Fruit fly (Drosophila melanogaster) whole organism, prepupa: ENCODE data around the gene CG6709.

Experiments
- Blimp-1 ChIP-seq: fragments of 200-800 bp; sonication (Bioruptor generic); optimal IDR thresholded peaks from 3 replicates; lab custom pipeline; 2017; ENCODE audit warnings: missing biosample characterization, missing genetic modification characterization, mild to moderate bottlenecking, moderate library complexity, missing genetic modification reagents
- CG10631 ChIP-seq: fragments of 200-800 bp; sonication (Bioruptor generic); optimal IDR thresholded peaks from 2 replicates; lab custom pipeline; 2016; ENCODE audit warnings: missing biosample characterization, missing genetic modification characterization
- CG11294 ChIP-seq: fragments of 200-800 bp; sonication (Bioruptor generic); IDR thresholded peaks from 2 replicates; pipeline ENCODE4 v1.3.6; 2022; ENCODE audit warnings: missing biosample characterization, missing genetic modification characterization
- CG11902 ChIP-seq: fragments of 200-800 bp; sonication (Bioruptor generic); optimal IDR thresholded peaks from 3 replicates; lab custom pipeline; 2016; ENCODE audit warnings: missing biosample characterization, missing genetic modification characterization
- CG1621 ChIP-seq: fragments of 200-800 bp; sonication (Bioruptor generic); optimal IDR thresholded peaks from 3 replicates; lab custom pipeline; 2018; ENCODE audit warnings: missing biosample characterization, mild to moderate bottlenecking, missing genetic modification characterization
- CG16779 ChIP-seq: fragments of 200-800 bp; sonication (Bioruptor generic); optimal IDR thresholded peaks from 3 replicates; lab custom pipeline; 2017; ENCODE audit warnings: missing biosample characterization, mild to moderate bottlenecking, missing genetic modification characterization
- CG3032 ChIP-seq: fragments of 200-800 bp; optimal IDR thresholded peaks from 2 replicates; lab custom pipeline; 2019; ENCODE audit warnings: missing biosample characterization, mild to moderate bottlenecking, missing genetic modification characterization, moderate library complexity
- CG34406 ChIP-seq: fragments of 200-800 bp; sonication (Bioruptor generic); optimal IDR thresholded peaks from 3 replicates; lab custom pipeline; 2016; ENCODE audit warnings: missing biosample characterization, missing genetic modification characterization
- CG3919 ChIP-seq: fragments of 200-800 bp; sonication (Bioruptor generic); optimal IDR thresholded peaks from 3 replicates; lab custom pipeline; 2016; ENCODE audit warnings: missing biosample characterization, missing genetic modification characterization
- CG6163 ChIP-seq: fragments of 200-800 bp; sonication (Bioruptor generic); IDR thresholded peaks from 3 replicates; pipeline ENCODE4 v1.3.6; 2022; ENCODE audit warnings: missing biosample characterization, missing genetic modification characterization
- CG6276 ChIP-seq: fragments of 200-800 bp; sonication (Bioruptor generic); optimal IDR thresholded peaks from 2 replicates; lab custom pipeline; 2017; ENCODE audit warnings: missing biosample characterization, mild to moderate bottlenecking, missing genetic modification characterization
- CG6808 ChIP-seq: fragments of 200-800 bp; sonication (Bioruptor generic); optimal IDR thresholded peaks from 3 replicates; lab custom pipeline; 2017; ENCODE audit warnings: missing biosample characterization, missing genetic modification characterization, mild to moderate bottlenecking, moderate library complexity, missing genetic modification reagents
- CG6854 ChIP-seq: fragments of 200-800 bp; sonication (Bioruptor generic); optimal IDR thresholded peaks from 2 replicates; lab custom pipeline; 2017; ENCODE audit warnings: missing biosample characterization, mild to moderate bottlenecking, missing genetic modification characterization
- CG7368 ChIP-seq: fragments of 200-800 bp; sonication (Bioruptor generic); optimal IDR thresholded peaks from 3 replicates; lab custom pipeline; 2016; ENCODE audit warnings: missing biosample characterization, missing genetic modification characterization
- CG8119 ChIP-seq: fragments of 200-800 bp; sonication (Bioruptor generic); IDR thresholded peaks from 3 replicates; pipeline ENCODE4 v1.3.6; 2022; ENCODE audit warnings: missing biosample characterization, missing genetic modification characterization
- CG8632 ChIP-seq: fragments of 200-800 bp; sonication (Bioruptor generic); optimal IDR thresholded peaks from 3 replicates; lab custom pipeline; 2016; ENCODE audit warnings: missing biosample characterization, missing genetic modification characterization
- CG9139 ChIP-seq: fragments of 200-800 bp; sonication (Bioruptor generic); optimal IDR thresholded peaks from 3 replicates; lab custom pipeline; 2017; ENCODE audit warnings: missing biosample characterization, mild to moderate bottlenecking, missing genetic modification characterization
- Eip75B ChIP-seq: fragments of 200-800 bp; sonication (Bioruptor generic); optimal IDR thresholded peaks from 3 replicates; lab custom pipeline; 2016; ENCODE audit warnings: missing biosample characterization, missing genetic modification characterization
- Eip78C ChIP-seq: fragments of 200-800 bp; sonication (Bioruptor generic); peaks from one replicate; lab custom pipeline; 2016; ENCODE audit warnings: missing biosample characterization, missing genetic modification characterization
- Ets21C ChIP-seq: fragments of 200-800 bp; sonication (Bioruptor generic); optimal IDR thresholded peaks from 3 replicates; lab custom pipeline; 2016; ENCODE audit warnings: missing biosample characterization, missing genetic modification characterization
- Ets96B ChIP-seq: fragments of 200-800 bp; optimal IDR thresholded peaks from 2 replicates; lab custom pipeline; 2019; ENCODE audit warnings: missing biosample characterization, mild to moderate bottlenecking, missing genetic modification characterization, moderate library complexity
- Hr38 ChIP-seq: sonication (Bioruptor generic); optimal IDR thresholded peaks from 2 replicates; lab custom pipeline; 2016; ENCODE audit warnings: missing biosample characterization, missing genetic modification characterization
- Met ChIP-seq: fragments of 200-800 bp; sonication (Bioruptor generic); optimal IDR thresholded peaks from 3 replicates; lab custom pipeline; 2016; ENCODE audit warnings: missing biosample characterization, missing genetic modification characterization
- OdsH ChIP-seq: fragments of 200-800 bp; sonication (Bioruptor generic); optimal IDR thresholded peaks from 3 replicates; lab custom pipeline; 2016; ENCODE audit warnings: missing biosample characterization, missing genetic modification characterization
- Sox102F ChIP-seq: fragments of 200-800 bp; sonication (Bioruptor generic); optimal IDR thresholded peaks from 2 replicates; lab custom pipeline; 2016; ENCODE audit warnings: missing biosample characterization, mild to moderate bottlenecking, missing genetic modification characterization
- Sox14 ChIP-seq: fragments of 200-800 bp; sonication (Bioruptor generic); optimal IDR thresholded peaks from 3 replicates; lab custom pipeline; 2016; ENCODE audit warnings: missing biosample characterization, missing genetic modification characterization
- Sox15 ChIP-seq: fragments of 200-800 bp; sonication (Bioruptor generic); optimal IDR thresholded peaks from 3 replicates; lab custom pipeline; 2016; ENCODE audit warnings: missing biosample characterization, missing genetic modification characterization
- achi ChIP-seq: fragments of 200-800 bp; sonication (Bioruptor generic); optimal IDR thresholded peaks from 3 replicates; lab custom pipeline; 2016; ENCODE audit warnings: missing biosample characterization, missing genetic modification characterization
- acj6 ChIP-seq: fragments of 200-800 bp; sonication (Bioruptor generic); optimal IDR thresholded peaks from 3 replicates; lab custom pipeline; 2016; ENCODE audit warnings: missing biosample characterization, missing genetic modification characterization
- dsx ChIP-seq: fragments of 200-800 bp; optimal IDR thresholded peaks from 3 replicates; lab custom pipeline; 2019; ENCODE audit warnings: missing biosample characterization, mild to moderate bottlenecking, missing genetic modification characterization, moderate library complexity; ENCODE audit not compliant: poor library complexity, severe bottlenecking
- esn ChIP-seq: fragments of 200-800 bp; sonication (Bioruptor generic); optimal IDR thresholded peaks from 2 replicates; lab custom pipeline; 2016; ENCODE audit warnings: missing biosample characterization, mild to moderate bottlenecking, missing genetic modification characterization, moderate library complexity
- fd59A ChIP-seq: fragments of 200-800 bp; sonication (Bioruptor generic); optimal IDR thresholded peaks from 2 replicates; lab custom pipeline; 2017; ENCODE audit warnings: missing biosample characterization, mild to moderate bottlenecking, missing genetic modification characterization, missing genetic modification reagents
- fkh ChIP-seq: fragments of 200-800 bp; sonication (Bioruptor generic); optimal IDR thresholded peaks from 3 replicates; lab custom pipeline; 2017; ENCODE audit warnings: missing biosample characterization, mild to moderate bottlenecking, missing genetic modification characterization, moderate library complexity
- net ChIP-seq: fragments of 200-800 bp; sonication (Bioruptor generic); optimal IDR thresholded peaks from 3 replicates; lab custom pipeline; 2016; ENCODE audit warnings: missing biosample characterization, missing genetic modification characterization
- pdm3 ChIP-seq: fragments of 200-800 bp; sonication (Bioruptor generic); optimal IDR thresholded peaks from 3 replicates; lab custom pipeline; 2016; ENCODE audit warnings: missing biosample characterization, missing genetic modification characterization
- salr ChIP-seq, 2 experiments: fragments of 200-800 bp; sonication (Bioruptor generic); optimal IDR thresholded peaks; 3 replicates each; lab custom pipeline; 2016 to 2018; ENCODE audit warnings: missing biosample characterization in 2 of 2, missing genetic modification characterization in 2 of 2, mild to moderate bottlenecking in 1 of 2
- spab ChIP-seq: fragments of 200-800 bp; sonication (Bioruptor generic); optimal IDR thresholded peaks from 2 replicates; lab custom pipeline; 2017; ENCODE audit warnings: missing biosample characterization, mild to moderate bottlenecking, missing genetic modification characterization, missing genetic modification reagents
- ss ChIP-seq, 2 experiments: fragments of 200-800 bp; sonication (Bioruptor generic); optimal IDR thresholded peaks; 2 replicates in 1 of 2; 3 replicates in 1 of 2; lab custom pipeline; 2017 to 2018; ENCODE audit warnings: mild to moderate bottlenecking in 2 of 2, missing biosample characterization in 2 of 2, missing genetic modification characterization in 2 of 2, moderate library complexity in 1 of 2
- svp ChIP-seq: fragments of 200-800 bp; sonication (Bioruptor generic); peaks from one replicate; lab custom pipeline; 2016; ENCODE audit warnings: missing biosample characterization, missing genetic modification characterization
- topi ChIP-seq: fragments of 200-800 bp; sonication (Bioruptor generic); optimal IDR thresholded peaks from 3 replicates; lab custom pipeline; 2016; ENCODE audit warnings: missing biosample characterization, missing genetic modification characterization
- vri ChIP-seq: fragments of 200-800 bp; sonication (Bioruptor generic); optimal IDR thresholded peaks from 3 replicates; lab custom pipeline; 2016; ENCODE audit warnings: missing biosample characterization, mild to moderate bottlenecking, missing genetic modification characterization

The CG6709 gene

DNA sequence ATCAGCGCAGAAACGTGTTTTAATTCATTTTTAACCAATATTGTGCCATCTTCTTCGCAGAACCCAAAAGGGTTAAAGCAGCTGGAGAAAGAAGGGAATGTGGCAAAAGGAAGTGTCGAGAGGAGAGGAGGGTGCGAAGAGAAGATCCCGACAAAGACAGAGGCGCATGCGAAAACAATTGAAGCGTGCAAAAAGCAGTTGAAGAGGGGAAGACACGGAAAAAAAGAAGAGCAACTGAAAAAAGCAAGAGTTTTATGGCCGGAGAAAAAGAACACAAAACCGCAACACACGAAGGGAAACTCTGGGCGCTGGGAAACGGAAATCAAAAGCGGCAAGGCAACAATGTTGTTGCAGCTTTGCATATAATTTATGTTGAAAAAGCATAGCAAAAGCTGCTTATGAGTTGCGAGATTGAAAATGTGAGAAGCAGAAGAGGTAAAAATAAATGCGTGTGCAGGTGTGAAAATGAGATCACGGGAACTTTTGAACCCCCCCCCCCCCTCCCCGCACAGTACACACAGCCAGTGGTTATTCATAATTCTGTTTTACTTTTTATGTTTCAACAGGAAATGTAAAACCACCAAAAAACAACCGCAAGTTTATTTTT is 41.3 kb downstream of the CG6709 start:
- TF ChIP-seq fd59A (GFP tag; lab: Kevin White, UChicago) (peak; percentile 13), Blimp-1 (GFP tag; lab: Kevin White, UChicago) (peak; percentile 87), CG10631 (GFP tag; lab: Kevin White, UChicago) (no peak), Ets21C (GFP tag; lab: Kevin White, UChicago) (no peak), vri (GFP tag; lab: Kevin White, UChicago) (no peak), CG3032 (tag; lab: Kevin White, UChicago) (peak; percentile 29), CG11902 (no peak), Eip75B (GFP tag; lab: Kevin White, UChicago) (no peak), CG16779 (tag; lab: Kevin White, UChicago) (no peak), CG6854 (GFP tag; lab: Kevin White, UChicago) (no peak), achi (peak; percentile 6), Sox102F (GFP tag; lab: Kevin White, UChicago) (peak; percentile 55), dsx (GFP tag; lab: Kevin White, UChicago) (peak; percentile 87), ss (GFP tag; optimal IDR thresholded peaks at IDR 0.05; lab: Kevin White, UChicago) (peak; percentile 40 to 43), Ets96B (tag; lab: Kevin White, UChicago) (peak; percentile 8), CG6276 (GFP tag; lab: Kevin White, UChicago) (no peak), esn (no peak), Met (GFP tag; lab: Kevin White, UChicago) (peak; percentile 7), svp (GFP tag; lab: Kevin White, UChicago) (no peak), acj6 (GFP tag; lab: Kevin White, UChicago) (no peak), spab (GFP tag; lab: Kevin White, UChicago) (no peak), Eip78C (peak; percentile 54), CG8632 (GFP tag; lab: Kevin White, UChicago) (peak; percentile 11), Sox14 (peak; percentile 31), CG1621 (tag; lab: Kevin White, UChicago) (peak; percentile 73)

DNA sequence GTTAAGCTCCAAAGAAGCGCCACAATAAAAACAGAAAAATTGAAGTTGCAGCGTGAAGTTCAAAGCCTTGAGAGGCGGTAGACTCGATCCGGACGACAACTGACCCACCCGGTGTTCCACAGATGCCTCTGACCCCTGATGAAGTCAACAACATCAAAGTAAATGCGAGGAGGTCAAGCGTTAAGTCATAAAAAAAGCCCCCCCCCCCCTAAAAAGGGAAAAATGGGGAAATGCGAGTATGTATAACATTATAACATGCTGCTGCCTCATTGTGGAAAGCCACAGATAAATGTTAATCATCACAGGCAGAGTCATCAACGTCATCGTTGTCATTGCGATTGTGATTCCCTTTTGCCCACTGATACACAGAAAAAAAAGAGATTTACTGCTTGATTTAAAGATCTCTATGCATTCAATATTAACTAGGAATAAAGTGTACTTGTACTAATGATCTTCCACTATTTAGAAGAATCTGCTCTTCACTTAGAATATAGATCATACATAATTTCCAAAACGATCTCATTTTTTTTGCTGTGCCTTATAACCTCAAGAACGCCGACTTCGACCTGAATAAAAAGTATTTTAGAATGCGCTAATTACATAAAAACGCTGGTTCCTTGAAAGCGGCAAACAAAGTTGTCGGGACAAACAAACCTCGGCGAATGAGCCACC is 43.4 kb downstream of the CG6709 start:
- TF ChIP-seq CG9139 (GFP tag; lab: Kevin White, UChicago) (no peak), Eip78C (peak; percentile 56), CG16779 (tag; lab: Kevin White, UChicago) (no peak), CG6854 (GFP tag; lab: Kevin White, UChicago) (no peak), Met (GFP tag; lab: Kevin White, UChicago) (peak; percentile 16), Hr38 (no peak), CG7368 (GFP tag; lab: Kevin White, UChicago) (no peak), net (GFP tag; lab: Kevin White, UChicago) (no peak), Sox14 (peak; percentile 3), CG6163 (GFP tag; lab: Robert Waterston, UW) (no peak), esn (peak; percentile 10), fkh (GFP tag; lab: Kevin White, UChicago) (no peak), CG3919 (GFP tag; lab: Kevin White, UChicago) (no peak), pdm3 (peak; percentile 19), salr (GFP tag; optimal IDR thresholded peaks at IDR 0.05; lab: Kevin White, UChicago) (no peak), Sox102F (GFP tag; lab: Kevin White, UChicago) (no peak), Sox15 (GFP tag; lab: Kevin White, UChicago) (no peak), CG11294 (GFP tag; lab: Robert Waterston, UW) (no peak), OdsH (peak; percentile 8), CG3032 (tag; lab: Kevin White, UChicago) (peak; percentile 5), topi (peak; percentile 1), CG11902 (no peak), CG34406 (GFP tag; lab: Kevin White, UChicago) (no peak), CG8119 (GFP tag; lab: Robert Waterston, UW) (no peak), svp (GFP tag; lab: Kevin White, UChicago) (peak; percentile 85), Ets96B (tag; lab: Kevin White, UChicago) (peak; percentile 0), CG6808 (no peak), CG10631 (GFP tag; lab: Kevin White, UChicago) (peak; percentile 25)
- TF ChIP-seq, all 60 proteins: peak for 11
